Worm (Caenorhabditis elegans): ENCODE measurements around the gene srg-22.

- TF ChIP-seq nhr-77 (tag; optimal IDR thresholded peaks at IDR 0.05), result no peak
- TF ChIP-seq unc-62 (GFP tag; optimal IDR thresholded peaks at IDR 0.05 in 1 of 2), result no peak
- no peak for TF ChIP-seq unc-62 (tag; optimal IDR thresholded peaks at IDR 0.05)
- no peak for TF ChIP-seq lin-39 (tag; optimal IDR thresholded peaks at IDR 0.05)
These were observed 3.6 kb upstream of the srg-22 start, which contains the start of gene Y25C1A.14 for ce11 chrII:3096857-3097256.
